Fruit fly (Drosophila melanogaster) Kc167 (cell line): Measurements from ENCODE around the gene CG31415.

Experiments
- Myc ChIP-seq: fragments of >200 bp; optimal IDR thresholded peaks from 2 replicates; lab custom pipeline; 2017; ENCODE audit warnings: missing external identifiers
- Sin3A ChIP-seq: fragments of >200 bp; optimal IDR thresholded peaks from 2 replicates; lab custom pipeline; 2018; ENCODE audit warnings: missing external identifiers
- psq ChIP-seq: fragments of >200 bp; optimal IDR thresholded peaks from 2 replicates; lab custom pipeline; 2017; ENCODE audit warnings: missing external identifiers

DNA sequence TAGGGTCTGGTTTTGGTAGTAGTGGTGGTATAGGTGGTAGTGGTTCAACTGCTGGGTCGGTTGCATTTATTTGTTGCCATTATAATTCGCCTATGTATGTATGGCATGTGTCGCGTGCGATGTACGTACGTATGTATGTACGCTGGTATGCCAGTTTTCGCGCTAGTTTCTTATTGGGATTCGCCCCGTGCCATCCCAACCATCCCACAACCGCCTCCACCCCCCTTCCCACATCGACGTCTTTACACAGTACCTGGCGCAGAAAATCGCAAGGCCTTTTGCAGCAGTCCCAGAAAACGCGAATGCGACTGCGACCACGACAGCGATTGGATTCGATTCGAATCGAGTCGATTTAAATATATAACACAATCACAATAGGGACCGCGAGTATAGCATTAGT, 33.1 kb upstream of the CG31415 start:
- TF ChIP-seq Sin3A (lab: Kevin White, UChicago) (no peak), psq (lab: Kevin White, UChicago) (no peak), Myc (no peak)
